Worm (Caenorhabditis elegans) whole organism, late embryonic: ENCODE results near the gene F10E7.2.

Experiments
- F13H6.1 ChIP-seq: sonication (generic microtip); optimal IDR thresholded peaks from 2 replicates; lab custom pipeline; 2016; ENCODE audit warnings: missing genetic modification characterization, missing compliant biosample characterization
- ama-1 ChIP-seq: fragments of 150-350 bp; optimal IDR thresholded peaks from 2 replicates; lab custom pipeline; 2014
- dmd-4 ChIP-seq: sonication (generic microtip); optimal IDR thresholded peaks from 2 replicates; lab custom pipeline; 2016; ENCODE audit warnings: borderline replicate concordance, missing genetic modification characterization, missing compliant biosample characterization
- pqm-1 ChIP-seq: sonication (generic microtip); optimal IDR thresholded peaks from 2 replicates; lab custom pipeline; 2016; ENCODE audit warnings: missing genetic modification characterization, missing compliant biosample characterization
- tbx-2 ChIP-seq: sonication (generic microtip); optimal IDR thresholded peaks from 2 replicates; lab custom pipeline; 2016; ENCODE audit warnings: missing genetic modification characterization, missing compliant biosample characterization

- TF ChIP-seq F13H6.1 (tag; lab: Kevin White, UChicago) (no peak), tbx-2 (tag; lab: Kevin White, UChicago) (peak; percentile 59), ama-1 (lab: Kevin White, UChicago) (no peak), pqm-1 (tag; lab: Kevin White, UChicago) (no peak), dmd-4 (tag; lab: Kevin White, UChicago) (no peak)
These were observed 798 bp downstream of the F10E7.2 start, which contains the start of gene F10E7.11 for ce11 chrII:7122661-7123418.
